Worm (Caenorhabditis elegans): Measurements from ENCODE around the gene T24B8.4.

DNA sequence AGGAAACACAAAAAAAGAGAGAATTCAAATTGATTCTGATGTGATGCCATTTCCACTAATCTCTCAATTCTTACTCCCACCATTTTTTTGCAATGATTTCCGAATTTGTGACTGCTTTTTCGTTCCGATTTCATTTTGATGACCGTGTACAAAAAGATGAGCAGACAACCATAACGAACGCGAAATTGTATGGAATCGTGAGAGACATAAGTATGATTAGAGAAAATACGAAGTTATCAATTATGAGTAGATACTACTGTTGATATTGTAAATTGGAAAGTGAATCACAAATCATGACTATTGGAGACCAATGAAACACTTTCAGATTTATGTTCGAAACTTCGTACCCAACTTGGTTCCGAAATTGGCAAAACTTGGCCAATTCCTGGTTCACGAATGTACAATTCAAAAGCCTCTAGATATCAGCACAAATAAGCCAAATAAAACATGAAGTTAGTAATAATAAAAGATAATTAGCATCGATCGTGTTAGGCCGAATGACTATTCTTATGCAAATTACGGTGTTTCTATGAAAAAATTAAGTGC is 40.9 kb upstream of the T24B8.4 start:
- TF ChIP-seq elt-1 (tag; optimal IDR thresholded peaks at IDR 0.05) (no peak), nhr-237 (tag; optimal IDR thresholded peaks at IDR 0.05) (no peak)

All from whole organism, L3 larva.